Comparison of ENCODE assay signal across 1 fruit fly cellular context in genomic region chr3R:23157664-23158151, dm6.
TF ChIP-seq lines count a peak whose summit lies in the region.

Gene unk (minus strand): TSS chr3R:23157862.

TF ChIP-seq in whole organism, embryonic, 481 proteins besides CTCF, POLR2A, EP300 and RAD21 (continued from another document and continues in another):
- TF ChIP-seq Hand (GFP tag; optimal IDR thresholded peaks at IDR 0.05; lab: Kevin White, UChicago) (no peak), E2f1 (GFP tag; IDR thresholded peaks at IDR 0.05; lab: Robert Waterston, UW) (peak; percentile 75), Sin3A (optimal IDR thresholded peaks at IDR 0.05; lab: Kevin White, UChicago) (peak; percentile 83), vfl (GFP tag; optimal IDR thresholded peaks at IDR 0.05; lab: Kevin White, UChicago) (no peak), CG12391 (tag; optimal IDR thresholded peaks at IDR 0.05; lab: Kevin White, UChicago) (peak; percentile 23), pzg (GFP tag; optimal IDR thresholded peaks at IDR 0.05; lab: Kevin White, UChicago) (peak; percentile 92), CG10267 (tag; optimal IDR thresholded peaks at IDR 0.05; lab: Kevin White, UChicago) (peak; percentile 29), Lim3 (GFP tag; IDR thresholded peaks at IDR 0.05; lab: Robert Waterston, UW) (no peak), Pdp1 (GFP tag; optimal IDR thresholded peaks at IDR 0.05; lab: Kevin White, UChicago) (peak; percentile 11 to 44), Xbp1 (GFP tag; optimal IDR thresholded peaks at IDR 0.05; lab: Kevin White, UChicago) (peak; percentile 22), Dll (GFP tag; IDR thresholded peaks at IDR 0.05; lab: Robert Waterston, UW; ENCODE audit: partially characterized antibody) (peak; percentile 96), CG11085 (GFP tag; IDR thresholded peaks at IDR 0.05; lab: Robert Waterston, UW) (no peak), h (optimal IDR thresholded peaks at IDR 0.05; lab: Kevin White, UChicago) (no peak), Hmr (GFP tag; optimal IDR thresholded peaks at IDR 0.05; lab: Kevin White, UChicago) (peak; percentile 4), CG3847 (GFP tag; IDR thresholded peaks at IDR 0.05; lab: Robert Waterston, UW) (peak; percentile 50), ewg (GFP tag; optimal IDR thresholded peaks at IDR 0.05; lab: Kevin White, UChicago) (peak; percentile 2), ssp (GFP tag; IDR thresholded peaks at IDR 0.05; lab: Robert Waterston, UW) (0 out of 2 replicates have a peak, but pooled peaks have one; percentile 16), nmo (GFP tag; optimal IDR thresholded peaks at IDR 0.05; lab: Kevin White, UChicago) (peak; percentile 8), CG32532 (GFP tag; IDR thresholded peaks at IDR 0.05; lab: Robert Waterston, UW) (peak; percentile 50; the same call in 1 of the 2 replicates), CG11398 (GFP tag; optimal IDR thresholded peaks at IDR 0.05; lab: Kevin White, UChicago) (peak; percentile 18), CG42726 (GFP tag; IDR thresholded peaks at IDR 0.05; lab: Robert Waterston, UW; ENCODE audit: partially characterized antibody) (peak; percentile 97), HmgZ (tag; optimal IDR thresholded peaks at IDR 0.05; lab: Kevin White, UChicago) (peak; percentile 74), CG7372 (GFP tag; IDR thresholded peaks at IDR 0.05; lab: Robert Waterston, UW) (no peak), Camta (GFP tag; optimal IDR thresholded peaks at IDR 0.05; lab: Kevin White, UChicago) (peak; percentile 17), CG11560 (tag; IDR thresholded peaks at IDR 0.05; lab: Robert Waterston, UW) (peak; percentile 87; the same call in 2 of the 3 replicates), amos (GFP tag; IDR thresholded peaks at IDR 0.05; lab: Robert Waterston, UW; ENCODE audit: partially characterized antibody) (peak; percentile 99), NC2β (GFP tag; optimal IDR thresholded peaks at IDR 0.05; lab: Kevin White, UChicago) (peak; percentile 62), sqz (GFP tag; optimal IDR thresholded peaks at IDR 0.05; lab: Kevin White, UChicago) (no peak), CG13894 (tag; optimal IDR thresholded peaks at IDR 0.05; lab: Kevin White, UChicago) (peak; percentile 2), Nf-YC (tag; optimal IDR thresholded peaks at IDR 0.05; lab: Kevin White, UChicago) (peak; percentile 34), CG1603 (tag; optimal IDR thresholded peaks at IDR 0.05; lab: Kevin White, UChicago) (peak; percentile 80), jumu (GFP tag; optimal IDR thresholded peaks at IDR 0.05; lab: Kevin White, UChicago) (no peak), gcm2 (GFP tag; optimal IDR thresholded peaks at IDR 0.05; lab: Kevin White, UChicago) (no peak), NFAT (GFP tag; IDR thresholded peaks at IDR 0.05; lab: Robert Waterston, UW) (peak; percentile 68), rib (GFP tag; IDR thresholded peaks at IDR 0.05; lab: Robert Waterston, UW) (peak; percentile 60), Ets65A (GFP tag; lab: Kevin White, UChicago) (peak; percentile 38), unpg (GFP tag; optimal IDR thresholded peaks at IDR 0.05; lab: Kevin White, UChicago) (no peak), CG14710 (tag; optimal IDR thresholded peaks at IDR 0.05; lab: Kevin White, UChicago) (peak; percentile 34), Mad (GFP tag; optimal IDR thresholded peaks at IDR 0.05; lab: Kevin White, UChicago) (peak; percentile 44), CG9932 (GFP tag; IDR thresholded peaks at IDR 0.05; lab: Robert Waterston, UW) (peak; percentile 81), tna (GFP tag; IDR thresholded peaks at IDR 0.05; lab: Robert Waterston, UW; ENCODE audit: partially characterized antibody) (peak; percentile 96), H2.0 (GFP tag; IDR thresholded peaks at IDR 0.05; lab: Robert Waterston, UW) (peak; percentile 14; the same call in 1 of the 2 replicates), inv (GFP tag; IDR thresholded peaks at IDR 0.05; lab: Robert Waterston, UW; ENCODE audit: partially characterized antibody) (peak; percentile 98), CG17912 (GFP tag; optimal IDR thresholded peaks at IDR 0.05; lab: Kevin White, UChicago) (no peak), CG4617 (GFP tag; optimal IDR thresholded peaks at IDR 0.05; lab: Kevin White, UChicago; ENCODE audit: borderline replicate concordance) (peak; percentile 27), CG14014 (GFP tag; IDR thresholded peaks at IDR 0.05; lab: Robert Waterston, UW) (peak; percentile 12; the same call in 1 of the 2 replicates), kay (GFP tag; optimal IDR thresholded peaks at IDR 0.05; lab: Kevin White, UChicago) (no peak), Antp (GFP tag; optimal IDR thresholded peaks at IDR 0.05; lab: Kevin White, UChicago) (peak; percentile 43), zfh2 (GFP tag; optimal IDR thresholded peaks at IDR 0.05; lab: Kevin White, UChicago) (peak; percentile 21), CG12236 (GFP tag; optimal IDR thresholded peaks at IDR 0.05; lab: Kevin White, UChicago) (no peak), mld (GFP tag; IDR thresholded peaks at IDR 0.05; lab: Robert Waterston, UW; ENCODE audit: partially characterized antibody) (peak; percentile 95), Elba2 (GFP tag; optimal IDR thresholded peaks at IDR 0.05; lab: Kevin White, UChicago) (peak; percentile 32), chn (GFP tag; optimal IDR thresholded peaks at IDR 0.05; lab: Kevin White, UChicago) (peak; percentile 30), CG10366 (GFP tag; IDR thresholded peaks at IDR 0.05; lab: Robert Waterston, UW) (0 out of 2 replicates have a peak, but pooled peaks have one; percentile 10), ci (GFP tag; IDR thresholded peaks at IDR 0.05; lab: Robert Waterston, UW) (peak; percentile 42; the same call in 1 of the 3 replicates), esg (GFP tag; conservative IDR thresholded peaks at IDR 0.05; lab: Robert Waterston, UW) (no peak), CG3407 (GFP tag; optimal IDR thresholded peaks at IDR 0.05; lab: Kevin White, UChicago) (no peak), sug (tag; optimal IDR thresholded peaks at IDR 0.05; lab: Kevin White, UChicago) (peak; percentile 66), maf-S (GFP tag; optimal IDR thresholded peaks at IDR 0.05; lab: Kevin White, UChicago) (no peak), CG11696 (GFP tag; IDR thresholded peaks at IDR 0.05; lab: Robert Waterston, UW) (no peak), CG7963 (GFP tag; IDR thresholded peaks at IDR 0.05; lab: Robert Waterston, UW; ENCODE audit: partially characterized antibody) (peak; percentile 97), CG6854 (GFP tag; optimal IDR thresholded peaks at IDR 0.05; lab: Kevin White, UChicago) (no peak), Scr (GFP tag; IDR thresholded peaks at IDR 0.05; lab: Robert Waterston, UW; ENCODE audit: partially characterized antibody) (peak; percentile 97), hbn (GFP tag; IDR thresholded peaks at IDR 0.05; lab: Robert Waterston, UW; ENCODE audit: partially characterized antibody) (peak; percentile 96), lbe (GFP tag; optimal IDR thresholded peaks at IDR 0.05; lab: Kevin White, UChicago) (peak; percentile 50), Bdp1 (GFP tag; optimal IDR thresholded peaks at IDR 0.05; lab: Kevin White, UChicago) (no peak), Abd-B (GFP tag; optimal IDR thresholded peaks at IDR 0.05; lab: Kevin White, UChicago) (no peak), CG6272 (GFP tag; IDR thresholded peaks at IDR 0.05; lab: Robert Waterston, UW) (peak; percentile 34; the same call in 1 of the 2 replicates), tap (tag; optimal IDR thresholded peaks at IDR 0.05; lab: Kevin White, UChicago) (no peak), oc (tag; optimal IDR thresholded peaks at IDR 0.05; lab: Kevin White, UChicago) (no peak), lilli (GFP tag; optimal IDR thresholded peaks at IDR 0.05; lab: Kevin White, UChicago) (peak; percentile 17), CG15601 (tag; optimal IDR thresholded peaks at IDR 0.05; lab: Kevin White, UChicago) (peak; percentile 25), slbo (GFP tag; IDR thresholded peaks at IDR 0.05; lab: Robert Waterston, UW) (peak; percentile 72), HLH4C (GFP tag; IDR thresholded peaks at IDR 0.05; lab: Robert Waterston, UW; ENCODE audit: partially characterized antibody) (peak; percentile 94), gsb (GFP tag; IDR thresholded peaks at IDR 0.05; lab: Robert Waterston, UW) (0 out of 2 replicates have a peak, but pooled peaks have one; percentile 17), sr (GFP tag; IDR thresholded peaks at IDR 0.05; lab: Robert Waterston, UW) (no peak), org-1 (GFP tag; optimal IDR thresholded peaks at IDR 0.05; lab: Kevin White, UChicago) (no peak), hb (GFP tag; IDR thresholded peaks at IDR 0.05; lab: Robert Waterston, UW; ENCODE audit: partially characterized antibody) (peak; percentile 96), Aef1 (GFP tag; IDR thresholded peaks at IDR 0.05; lab: Robert Waterston, UW) (no peak), CG2116 (GFP tag; optimal IDR thresholded peaks at IDR 0.05; lab: Kevin White, UChicago) (peak; percentile 84), ato (GFP tag; IDR thresholded peaks at IDR 0.05; lab: Robert Waterston, UW; ENCODE audit: partially characterized antibody) (peak; percentile 98), Ets97D (GFP tag; optimal IDR thresholded peaks at IDR 0.05; lab: Kevin White, UChicago) (peak; percentile 64), zfh1 (GFP tag; IDR thresholded peaks at IDR 0.05; lab: Robert Waterston, UW) (0 out of 3 replicates have a peak, but pooled peaks have one; percentile 11), odd (GFP tag; optimal IDR thresholded peaks at IDR 0.05; lab: Kevin White, UChicago) (no peak), zen2 (GFP tag; IDR thresholded peaks at IDR 0.05; lab: Robert Waterston, UW; ENCODE audit: partially characterized antibody) (peak; percentile 97), CG2875 (GFP tag; optimal IDR thresholded peaks at IDR 0.05; lab: Kevin White, UChicago) (no peak), zen (tag; optimal IDR thresholded peaks at IDR 0.05; lab: Kevin White, UChicago) (peak; percentile 20), pho (GFP tag; optimal IDR thresholded peaks at IDR 0.05; lab: Kevin White, UChicago) (peak; percentile 39), pita (GFP tag; optimal IDR thresholded peaks at IDR 0.05; lab: Kevin White, UChicago) (peak; percentile 82), ems (GFP tag; optimal IDR thresholded peaks at IDR 0.05; lab: Kevin White, UChicago) (peak; percentile 24), CG8290 (GFP tag; optimal IDR thresholded peaks at IDR 0.05; lab: Kevin White, UChicago) (no peak), CG8290 (tag; optimal IDR thresholded peaks at IDR 0.05; lab: Kevin White, UChicago) (peak in 1 of 2 experiments; percentile 79), CrebB (tag; optimal IDR thresholded peaks at IDR 0.05; lab: Kevin White, UChicago) (peak; percentile 5), CG14860 (GFP tag; IDR thresholded peaks at IDR 0.05; lab: Robert Waterston, UW; ENCODE audit: partially characterized antibody) (peak; percentile 94), Xrp1 (GFP tag; IDR thresholded peaks at IDR 0.05; lab: Robert Waterston, UW) (0 out of 2 replicates have a peak, but pooled peaks have one; percentile 16), fu2 (GFP tag; optimal IDR thresholded peaks at IDR 0.05; lab: Kevin White, UChicago) (peak; percentile 9), tll (GFP tag; optimal IDR thresholded peaks at IDR 0.05; lab: Kevin White, UChicago) (no peak), Stat92E (GFP tag; optimal IDR thresholded peaks at IDR 0.05; lab: Kevin White, UChicago) (peak in 1 of 3 experiments; percentile 39), dm (GFP tag; optimal IDR thresholded peaks at IDR 0.05; lab: Kevin White, UChicago) (peak; percentile 57), HmgD (GFP tag; optimal IDR thresholded peaks at IDR 0.05; lab: Kevin White, UChicago) (peak; percentile 35), sna (GFP tag; IDR thresholded peaks at IDR 0.05; lab: Robert Waterston, UW; ENCODE audit: partially characterized antibody) (peak; percentile 97), E2f2 (GFP tag; IDR thresholded peaks at IDR 0.05; lab: Robert Waterston, UW) (peak; percentile 95), grau (tag; optimal IDR thresholded peaks at IDR 0.05; lab: Kevin White, UChicago) (peak; percentile 14), gro (GFP tag; optimal IDR thresholded peaks at IDR 0.05; lab: Kevin White, UChicago) (peak; percentile 54), CG13287 (GFP tag; IDR thresholded peaks at IDR 0.05; lab: Robert Waterston, UW; ENCODE audit: partially characterized antibody) (peak; percentile 99), CG2120 (GFP tag; optimal IDR thresholded peaks at IDR 0.05; lab: Kevin White, UChicago) (peak; percentile 56), vnd (GFP tag; IDR thresholded peaks at IDR 0.05; lab: Robert Waterston, UW; ENCODE audit: partially characterized antibody) (peak; percentile 96), dmrt11E (tag; optimal IDR thresholded peaks at IDR 0.05; lab: Kevin White, UChicago) (peak; percentile 2), CG7745 (tag; optimal IDR thresholded peaks at IDR 0.05; lab: Kevin White, UChicago) (no peak), salm (tag; optimal IDR thresholded peaks at IDR 0.05; lab: Kevin White, UChicago) (no peak), wor (GFP tag; IDR thresholded peaks at IDR 0.05; lab: Robert Waterston, UW) (no peak), CG11247 (GFP tag; IDR thresholded peaks at IDR 0.05; lab: Robert Waterston, UW) (no peak), ken (GFP tag; IDR thresholded peaks at IDR 0.05; lab: Robert Waterston, UW) (0 out of 3 replicates have a peak, but pooled peaks have one; percentile 29), hkb (optimal IDR thresholded peaks at IDR 0.05; lab: Kevin White, UChicago) (no peak), hkb (GFP tag; IDR thresholded peaks at IDR 0.05; lab: Robert Waterston, UW) (0 out of 2 replicates have a peak, but pooled peaks have one; percentile 16), CG17186 (GFP tag; optimal IDR thresholded peaks at IDR 0.05; lab: Kevin White, UChicago) (peak; percentile 41), CG3163 (GFP tag; optimal IDR thresholded peaks at IDR 0.05; lab: Kevin White, UChicago) (peak; percentile 53), unc-4 (GFP tag; IDR thresholded peaks at IDR 0.05; lab: Robert Waterston, UW; ENCODE audit: partially characterized antibody) (peak; percentile 98), luna (GFP tag; optimal IDR thresholded peaks at IDR 0.05; lab: Kevin White, UChicago) (peak; percentile 50), Sry-δ (GFP tag; optimal IDR thresholded peaks at IDR 0.05; lab: Kevin White, UChicago) (peak; percentile 98), CoRest (tag; optimal IDR thresholded peaks at IDR 0.05; lab: Kevin White, UChicago) (peak; percentile 51), CG6791 (GFP tag; IDR thresholded peaks at IDR 0.05; lab: Robert Waterston, UW; ENCODE audit: partially characterized antibody) (peak; percentile 97), CG2199 (GFP tag; IDR thresholded peaks at IDR 0.05; lab: Robert Waterston, UW) (peak; percentile 65; the same call in 1 of the 3 replicates), crp (GFP tag; optimal IDR thresholded peaks at IDR 0.05; lab: Kevin White, UChicago) (peak in 1 of 2 experiments; percentile 16), tx (GFP tag; optimal IDR thresholded peaks at IDR 0.05; lab: Kevin White, UChicago) (no peak), bigmax (GFP tag; optimal IDR thresholded peaks at IDR 0.05; lab: Kevin White, UChicago) (no peak)
